Fruit fly (Drosophila melanogaster) whole organism: ENCODE measurements around the gene B9d1.
A peak's percentile ranks its signal among the peaks of the same experiment; 100 is the strongest.

ENCODE experiments used
- CG8478 ChIP-seq: fragments of >200 bp; optimal IDR thresholded peaks from 2 replicates; lab custom pipeline; 2018; ENCODE audit warnings: inconsistent platforms
- Dll ChIP-seq: fragments of >200 bp; optimal IDR thresholded peaks from 2 replicates; lab custom pipeline; 2017
- EcR ChIP-seq, 2 experiments: fragments of >200 bp; optimal IDR thresholded peaks; 2 replicates each; lab custom pipeline; 2017; ENCODE audit warnings: missing biosample characterization in 2 of 2, missing genetic modification characterization in 2 of 2, missing genetic modification reagents in 2 of 2
- pan ChIP-seq: fragments of >200 bp; optimal IDR thresholded peaks from 2 replicates; lab custom pipeline; 2017
- psq ChIP-seq: fragments of >200 bp; optimal IDR thresholded peaks from 2 replicates; lab custom pipeline; 2017
- usp ChIP-seq: fragments of >200 bp; optimal IDR thresholded peaks from 2 replicates; lab custom pipeline; 2017; ENCODE audit warnings: missing biosample characterization, missing genetic modification characterization, mixed read lengths

The B9d1 gene

DNA sequence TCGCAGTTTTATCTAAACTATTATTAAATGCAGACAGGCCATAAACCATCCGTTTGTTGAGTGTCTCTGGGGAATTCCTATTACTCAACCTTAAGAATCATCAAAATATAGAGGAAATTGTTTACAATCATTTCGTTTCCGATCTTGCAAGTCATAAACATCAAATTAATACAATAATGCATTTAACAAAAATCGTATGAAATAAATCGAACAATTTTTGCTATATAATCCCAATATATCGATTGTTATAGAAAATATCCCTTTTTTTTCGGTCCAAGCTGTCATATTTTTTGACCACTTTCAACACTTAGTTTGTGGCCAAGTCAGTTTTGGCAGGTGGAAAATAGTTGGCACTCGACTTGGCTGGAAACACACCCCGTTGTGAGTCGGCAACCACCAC is at the start of gene B9d1:
Gene B9d1 (plus strand): TSS at position 301 of the 400 bp plus-strand sequence.
- TF ChIP-seq pan (no peak), Dll (lab: Kevin White, UChicago) (no peak), EcR (GFP tag; optimal IDR thresholded peaks at IDR 0.05; lab: Kevin White, UChicago) (no peak), usp (GFP tag; lab: Kevin White, UChicago) (no peak), CG8478 (lab: Kevin White, UChicago) (no peak), psq (lab: Kevin White, UChicago) (no peak)

- no peak for TF ChIP-seq pan
- no peak for TF ChIP-seq CG8478 (lab: Kevin White, UChicago)
- no peak for TF ChIP-seq psq (lab: Kevin White, UChicago)
- TF ChIP-seq EcR (GFP tag; optimal IDR thresholded peaks at IDR 0.05; lab: Kevin White, UChicago): no peak
These were observed 48.3 kb upstream of the B9d1 start for dm6 chr3R:15433340-15433945.

DNA sequence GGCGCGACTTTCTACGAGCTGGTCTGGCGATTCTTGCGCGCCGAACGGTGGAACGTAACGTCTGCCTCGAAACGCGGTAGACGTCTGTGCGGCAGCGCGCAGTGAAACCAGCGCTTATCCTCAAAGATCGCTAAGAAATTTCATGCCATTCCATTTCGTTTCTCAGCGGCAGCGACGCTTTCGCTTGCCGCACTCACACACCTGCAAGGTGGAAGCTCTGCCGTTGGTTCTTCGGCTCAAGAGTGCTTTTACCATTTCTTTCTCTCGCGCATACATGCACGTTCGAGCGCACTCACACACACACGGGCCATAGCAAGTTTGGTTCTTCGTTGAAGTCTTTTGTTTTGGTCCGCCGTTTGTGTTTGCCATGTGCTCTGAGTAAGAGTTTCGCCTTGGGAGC is 47.0 kb upstream of the B9d1 start, which contains the start of gene CG6118:
Gene CG6118 (minus strand): TSS at position 63 of the 400 bp plus-strand sequence.
- TF ChIP-seq psq (lab: Kevin White, UChicago) (no peak), EcR (GFP tag; optimal IDR thresholded peaks at IDR 0.05; lab: Kevin White, UChicago) (no peak), CG8478 (lab: Kevin White, UChicago) (no peak), pan (no peak), Dll (lab: Kevin White, UChicago) (no peak), usp (GFP tag; lab: Kevin White, UChicago) (no peak)

DNA sequence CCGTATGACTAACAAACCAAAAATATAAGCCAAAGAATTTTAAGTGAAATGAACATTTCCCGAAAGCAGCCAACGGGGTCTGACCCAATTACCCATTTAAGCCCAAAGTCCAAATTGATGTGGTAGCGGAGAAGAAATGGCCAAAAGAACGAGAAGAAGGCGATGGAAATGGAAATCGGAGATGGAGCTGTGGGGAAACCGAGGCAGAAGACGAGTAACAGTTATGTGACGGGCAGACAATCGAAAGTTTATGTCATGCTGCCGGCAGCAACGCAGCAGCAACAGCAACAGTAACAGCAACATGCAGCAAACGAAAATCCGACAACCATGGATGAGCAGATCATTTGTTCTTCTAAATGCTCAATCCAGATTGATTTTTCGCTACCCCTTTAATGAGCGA is 44.9 kb upstream of the B9d1 start:
- TF ChIP-seq EcR (GFP tag; optimal IDR thresholded peaks at IDR 0.05; lab: Kevin White, UChicago): no peak
- TF ChIP-seq pan: no peak
- no peak for TF ChIP-seq CG8478 (lab: Kevin White, UChicago)
- no peak for TF ChIP-seq usp (GFP tag; lab: Kevin White, UChicago)
- no peak for TF ChIP-seq Dll (lab: Kevin White, UChicago)

- no peak for TF ChIP-seq usp (GFP tag; lab: Kevin White, UChicago)
- TF ChIP-seq Dll (lab: Kevin White, UChicago): no peak
- TF ChIP-seq EcR (GFP tag; optimal IDR thresholded peaks at IDR 0.05; lab: Kevin White, UChicago): no peak
- TF ChIP-seq CG8478 (lab: Kevin White, UChicago): no peak
- no peak for TF ChIP-seq pan
- TF ChIP-seq psq (lab: Kevin White, UChicago): no peak
These were observed 44.0 kb upstream of the B9d1 start for dm6 chr3R:15437458-15438414.

dm6 chr3R:15439669-15440068 is 42.0 kb upstream of the B9d1 start, which contains the start of gene Act88F:
Act88F (plus strand) TSS chr3R:15439969.
- no peak for TF ChIP-seq usp (GFP tag; lab: Kevin White, UChicago)
- no peak for TF ChIP-seq pan
- TF ChIP-seq CG8478 (lab: Kevin White, UChicago): no peak
- no peak for TF ChIP-seq EcR (GFP tag; optimal IDR thresholded peaks at IDR 0.05; lab: Kevin White, UChicago)
- no peak for TF ChIP-seq Dll (lab: Kevin White, UChicago)
- no peak for TF ChIP-seq psq (lab: Kevin White, UChicago)

dm6 chr3R:15446149-15446548 is 35.6 kb upstream of the B9d1 start:
- TF ChIP-seq Dll (lab: Kevin White, UChicago): no peak
- no peak for TF ChIP-seq usp (GFP tag; lab: Kevin White, UChicago)

- TF ChIP-seq EcR (GFP tag; optimal IDR thresholded peaks at IDR 0.05; lab: Kevin White, UChicago) (no peak), CG8478 (lab: Kevin White, UChicago) (no peak)
These were observed 33.9 kb upstream of the B9d1 start for dm6 chr3R:15447791-15448190.

DNA sequence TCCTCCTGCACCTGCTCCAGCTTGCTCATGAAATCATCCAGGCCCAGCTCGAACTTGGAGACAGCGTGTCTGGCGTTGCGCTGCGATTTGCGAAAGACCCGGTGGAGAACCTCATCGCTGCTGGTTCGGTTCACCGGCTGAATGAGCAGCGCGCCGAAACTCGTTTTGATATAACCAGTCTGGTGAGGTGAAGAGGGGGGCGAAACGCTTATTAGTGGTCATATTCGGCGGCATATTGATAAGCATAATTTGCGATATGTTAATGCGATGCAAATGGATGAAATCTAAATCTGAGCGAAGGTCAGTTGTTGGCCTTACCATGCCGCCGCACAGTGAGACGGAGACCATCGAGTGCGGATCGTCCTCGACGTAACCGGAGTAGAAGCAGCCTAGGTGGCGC is 33.0 kb upstream of the B9d1 start:
- no peak for TF ChIP-seq usp (GFP tag; lab: Kevin White, UChicago)
- peak; percentile 45 for TF ChIP-seq Dll (lab: Kevin White, UChicago)

DNA sequence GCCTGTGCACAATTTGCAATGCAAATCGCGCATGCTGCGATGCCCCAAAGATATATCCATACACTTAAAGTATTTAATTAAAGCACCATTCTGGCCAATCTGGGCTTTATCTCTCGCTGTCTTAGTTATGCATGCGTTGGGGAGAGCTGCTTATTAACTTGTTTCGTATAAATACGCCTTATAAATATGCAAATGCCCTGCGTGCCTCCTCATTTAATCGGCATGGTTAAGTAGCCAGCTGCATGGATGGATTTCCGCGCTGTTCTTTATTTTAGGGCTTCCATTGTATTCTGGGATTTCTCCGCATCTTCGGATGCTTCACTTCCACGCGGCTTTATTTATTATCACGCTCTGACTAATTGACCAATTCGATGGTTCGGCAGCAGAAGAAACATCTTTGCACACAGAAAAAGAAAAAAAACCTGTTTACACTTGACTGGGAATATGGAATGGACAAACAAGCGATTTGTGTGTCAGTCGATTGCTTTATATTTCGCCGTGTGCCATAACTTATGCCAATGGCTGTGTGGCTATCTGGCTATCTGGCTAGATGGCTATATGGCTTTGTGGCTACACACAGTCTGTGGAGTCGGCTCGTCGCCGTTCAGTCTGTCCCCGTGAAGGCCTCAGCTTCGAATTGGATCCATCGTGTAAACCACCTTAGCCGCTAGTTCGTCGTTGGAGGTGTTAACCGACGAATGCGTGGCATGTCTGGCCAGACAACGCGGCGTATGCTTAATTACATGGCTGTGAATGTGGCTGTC is 30.2 kb upstream of the B9d1 start:
- no peak for TF ChIP-seq psq (lab: Kevin White, UChicago)
- no peak for TF ChIP-seq Dll (lab: Kevin White, UChicago)
- no peak for TF ChIP-seq usp (GFP tag; lab: Kevin White, UChicago)
- TF ChIP-seq EcR (GFP tag; optimal IDR thresholded peaks at IDR 0.05; lab: Kevin White, UChicago): no peak
- no peak for TF ChIP-seq CG8478 (lab: Kevin White, UChicago)
- TF ChIP-seq pan: no peak

dm6 chr3R:15457386-15458011 is 24.2 kb upstream of the B9d1 start:
- no peak for TF ChIP-seq pan
- no peak for TF ChIP-seq psq (lab: Kevin White, UChicago)
- TF ChIP-seq Dll (lab: Kevin White, UChicago): no peak
- no peak for TF ChIP-seq usp (GFP tag; lab: Kevin White, UChicago)
- TF ChIP-seq CG8478 (lab: Kevin White, UChicago): no peak
- TF ChIP-seq EcR (GFP tag; optimal IDR thresholded peaks at IDR 0.05; lab: Kevin White, UChicago): no peak
